Worm (Caenorhabditis elegans) whole organism, early embryonic: ENCODE measurements around the gene Y68A4B.3.

Experiments
- B0310.2 ChIP-seq: sonication (generic microtip); optimal IDR thresholded peaks from 2 replicates; lab custom pipeline; 2016; ENCODE audit warnings: mild to moderate bottlenecking, missing genetic modification characterization, missing compliant biosample characterization
- F13C5.2 ChIP-seq: sonication (generic microtip); optimal IDR thresholded peaks from 2 replicates; lab custom pipeline; 2017; ENCODE audit warnings: mild to moderate bottlenecking, missing genetic modification characterization, inconsistent platforms, missing compliant biosample characterization
- aly-1 ChIP-seq: sonication (generic microtip); optimal IDR thresholded peaks from 2 replicates; lab custom pipeline; 2016; ENCODE audit warnings: missing genetic modification characterization, missing compliant biosample characterization
- ama-1 ChIP-seq: fragments of 150-350 bp; optimal IDR thresholded peaks from 2 replicates; lab custom pipeline; 2014
- ceh-13 ChIP-seq: fragments of 200-800 bp; sonication (Bioruptor generic); optimal IDR thresholded peaks from 2 replicates; lab custom pipeline; 2018; ENCODE audit warnings: mild to moderate bottlenecking, missing genetic modification characterization, missing compliant biosample characterization
- ceh-36 ChIP-seq: sonication (generic microtip); optimal IDR thresholded peaks from 2 replicates; lab custom pipeline; 2016; ENCODE audit warnings: missing genetic modification characterization, inconsistent platforms, missing compliant biosample characterization
- ets-7 ChIP-seq: sonication (generic microtip); optimal IDR thresholded peaks from 2 replicates; lab custom pipeline; 2016; ENCODE audit warnings: missing genotype, missing genetic modification characterization, missing compliant biosample characterization
- flt-1 ChIP-seq: fragments of 200-800 bp; sonication (Bioruptor generic); IDR thresholded peaks from 2 replicates; pipeline ENCODE4 v1.3.6; 2022; ENCODE audit warnings: missing genetic modification characterization, missing compliant biosample characterization
- hmbx-1 ChIP-seq: sonication (generic microtip); optimal IDR thresholded peaks from 2 replicates; lab custom pipeline; 2016; ENCODE audit warnings: mild to moderate bottlenecking, missing genetic modification characterization, missing compliant biosample characterization
- hmg-4 ChIP-seq: fragments of 200-800 bp; sonication (Bioruptor generic); optimal IDR thresholded peaks from 2 replicates; lab custom pipeline; 2018; ENCODE audit warnings: mild to moderate bottlenecking, missing genetic modification characterization, missing compliant biosample characterization
- hnd-1 ChIP-seq: sonication (generic microtip); optimal IDR thresholded peaks from 2 replicates; lab custom pipeline; 2016; ENCODE audit warnings: missing genetic modification characterization, missing compliant biosample characterization
- pes-1 ChIP-seq: fragments of 200-800 bp; sonication (Bioruptor generic); IDR thresholded peaks from 2 replicates; pipeline ENCODE4 v1.3.6; 2022; ENCODE audit warnings: missing genetic modification reagents, missing genetic modification characterization, missing compliant biosample characterization
- scrt-1 ChIP-seq: fragments of 200-800 bp; sonication (Bioruptor generic); IDR thresholded peaks from 2 replicates; pipeline ENCODE4 v1.3.6; 2022; ENCODE audit warnings: missing genetic modification characterization, missing compliant biosample characterization
- sea-1 ChIP-seq: fragments of 200-800 bp; sonication (Bioruptor generic); conservative IDR thresholded peaks from 2 replicates; pipeline ENCODE4 v1.3.6; 2022; ENCODE audit warnings: missing genetic modification characterization, missing compliant biosample characterization
- tbx-11 ChIP-seq: fragments of 200-800 bp; sonication (Bioruptor generic); IDR thresholded peaks from 2 replicates; pipeline ENCODE4 v1.3.6; 2022; ENCODE audit warnings: missing genetic modification characterization, missing compliant biosample characterization
- tbx-37 ChIP-seq: fragments of 200-800 bp; sonication (Bioruptor generic); conservative IDR thresholded peaks from 2 replicates; pipeline ENCODE4 v1.3.6; 2022; ENCODE audit warnings: missing genetic modification reagents, missing genetic modification characterization, missing compliant biosample characterization
- tra-4 ChIP-seq: sonication (generic microtip); optimal IDR thresholded peaks from 2 replicates; lab custom pipeline; 2017; ENCODE audit warnings: missing genetic modification characterization, missing compliant biosample characterization

Y68A4B.3 gene

DNA sequence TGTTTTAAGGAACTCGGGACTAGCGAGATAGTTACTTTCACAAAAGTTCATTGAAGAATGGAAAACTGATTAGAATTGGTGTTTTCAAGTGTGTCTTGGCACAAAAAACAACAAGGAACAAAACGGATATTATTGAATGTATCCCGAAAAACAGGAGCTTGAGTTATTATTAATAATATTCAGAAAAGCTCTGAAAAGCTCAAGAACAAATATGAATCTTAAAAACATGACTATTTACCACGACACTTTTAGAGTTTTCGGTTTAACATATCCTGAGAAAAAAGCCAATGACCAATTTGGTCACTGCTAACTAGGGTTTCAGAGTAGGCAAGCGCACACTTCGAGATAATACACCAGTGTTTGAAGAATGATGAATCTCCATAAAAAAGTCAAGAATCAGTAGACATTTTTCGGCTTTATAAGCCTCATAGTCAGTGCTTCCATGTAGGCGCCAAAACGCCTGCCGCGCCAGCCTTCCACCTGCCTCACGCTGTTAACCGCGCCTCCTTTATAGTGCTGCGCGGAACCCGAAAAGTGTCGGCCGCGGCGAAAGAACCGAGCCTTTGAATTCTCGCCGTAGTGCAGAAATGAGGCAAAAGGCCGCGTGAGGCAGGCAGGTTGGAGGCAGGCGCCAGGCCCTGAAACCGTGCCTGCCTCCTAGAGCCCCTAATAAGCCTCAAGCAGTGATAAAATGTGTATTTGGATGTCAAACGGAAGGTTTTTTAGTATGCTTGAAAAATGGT, 30.3 kb downstream of the Y68A4B.3 start, which contains the start of gene srh-236:
Gene srh-236, minus strand, starts transcription at position 51 of the 743 bp plus-strand sequence.
- TF ChIP-seq aly-1, result no peak
- TF ChIP-seq ceh-36, result no peak
- no peak for TF ChIP-seq hnd-1 (tag; lab: Kevin White, UChicago)
- TF ChIP-seq sea-1 (GFP tag; lab: Robert Waterston, UW), result no peak
- TF ChIP-seq B0310.2, result no peak
- no peak for TF ChIP-seq tbx-37 (GFP tag; lab: Robert Waterston, UW)
- no peak for TF ChIP-seq ets-7 (tag; lab: Kevin White, UChicago)
- TF ChIP-seq tra-4 (tag; lab: Kevin White, UChicago), result no peak
- no peak for TF ChIP-seq F13C5.2
- TF ChIP-seq hmg-4 (GFP tag; lab: Kevin White, UChicago), result no peak
- TF ChIP-seq flt-1 (GFP tag; lab: Robert Waterston, UW), result no peak
- no peak for TF ChIP-seq pes-1 (GFP tag; lab: Robert Waterston, UW)
- TF ChIP-seq ama-1 (lab: Kevin White, UChicago), result no peak
- no peak for TF ChIP-seq hmbx-1 (tag; lab: Kevin White, UChicago)
- TF ChIP-seq tbx-11 (GFP tag; lab: Robert Waterston, UW), result no peak
- TF ChIP-seq ceh-13 (GFP tag; lab: Kevin White, UChicago), result no peak
- TF ChIP-seq scrt-1 (GFP tag; lab: Robert Waterston, UW), result no peak

DNA sequence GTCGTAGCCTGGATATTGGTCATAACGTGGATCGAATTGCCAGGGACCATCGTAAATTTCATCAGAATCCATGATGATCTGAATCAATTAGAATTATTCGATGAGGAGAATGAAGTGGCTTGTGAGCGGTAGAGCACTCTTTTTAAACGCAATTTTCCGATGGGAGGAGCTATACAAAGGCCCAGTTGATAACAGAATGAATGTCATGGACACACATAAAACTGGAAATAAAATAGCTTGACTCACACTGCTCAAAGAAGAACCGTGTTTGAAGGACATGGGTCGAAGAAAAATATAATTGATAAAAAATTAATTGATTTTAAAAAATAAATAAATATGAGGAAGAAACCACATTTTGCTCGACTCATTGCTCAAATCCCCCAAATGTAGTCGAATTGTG, 34.4 kb downstream of the Y68A4B.3 start, which contains the start of gene Y68A4A.13:
Gene Y68A4A.13, minus strand, starts transcription at position 101 of the 400 bp plus-strand sequence.
- TF ChIP-seq sea-1 (GFP tag; lab: Robert Waterston, UW) (no peak), ets-7 (tag; lab: Kevin White, UChicago) (no peak), ceh-36 (no peak), hmbx-1 (tag; lab: Kevin White, UChicago) (no peak), tbx-37 (GFP tag; lab: Robert Waterston, UW) (no peak), flt-1 (GFP tag; lab: Robert Waterston, UW) (no peak), B0310.2 (no peak)

DNA sequence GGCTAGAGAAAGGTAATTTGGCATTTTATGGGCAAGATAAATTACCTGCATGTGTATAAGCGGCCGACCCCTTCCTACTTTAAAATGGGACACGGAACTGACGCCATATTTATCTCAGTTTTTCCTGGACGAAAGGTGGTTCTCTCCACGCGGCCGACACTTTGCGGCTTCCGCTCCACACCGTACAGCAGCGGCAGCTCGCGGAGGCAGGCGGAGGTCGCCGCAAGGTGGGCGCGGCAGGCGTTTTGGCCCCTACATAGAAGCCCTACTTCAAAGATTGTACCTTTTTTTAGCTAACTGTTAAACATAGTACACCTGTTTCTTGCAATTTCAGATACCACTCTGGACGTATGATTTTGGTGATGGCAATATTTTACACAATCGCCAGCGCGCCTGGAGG, 36.0 kb downstream of the Y68A4B.3 start:
- TF ChIP-seq flt-1 (GFP tag; lab: Robert Waterston, UW) (no peak), scrt-1 (GFP tag; lab: Robert Waterston, UW) (no peak), F13C5.2 (no peak), sea-1 (GFP tag; lab: Robert Waterston, UW) (no peak), pes-1 (GFP tag; lab: Robert Waterston, UW) (no peak), hmg-4 (GFP tag; lab: Kevin White, UChicago) (no peak), ceh-36 (no peak), ama-1 (lab: Kevin White, UChicago) (no peak), tra-4 (tag; lab: Kevin White, UChicago) (no peak), hnd-1 (tag; lab: Kevin White, UChicago) (no peak)

DNA sequence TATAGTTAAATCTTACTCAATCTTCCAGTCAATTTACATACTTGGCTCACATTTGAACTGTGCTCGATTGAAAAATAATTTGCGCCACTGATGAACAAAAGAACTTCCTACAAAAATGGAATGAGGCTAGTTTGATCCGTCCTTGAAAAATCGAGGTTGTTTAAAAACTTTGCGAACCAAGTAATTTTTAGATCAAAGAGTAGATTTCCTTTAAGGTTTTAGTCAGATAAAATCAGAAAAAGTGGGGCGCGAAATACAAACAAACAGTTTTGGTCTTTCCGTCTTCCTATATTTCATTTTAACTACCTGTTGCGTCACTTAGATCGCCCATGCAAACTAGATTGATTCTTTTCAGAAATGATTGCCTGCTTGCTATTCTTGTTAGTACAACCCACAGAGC, 40.6 kb downstream of the Y68A4B.3 start, which contains the start of gene Y68A4A.10:
Gene Y68A4A.10, plus strand, starts transcription at position 301 of the 400 bp plus-strand sequence.
- TF ChIP-seq ama-1 (lab: Kevin White, UChicago) (no peak), ceh-13 (GFP tag; lab: Kevin White, UChicago) (no peak), F13C5.2 (no peak), pes-1 (GFP tag; lab: Robert Waterston, UW) (no peak)

ce11 chrV:17198926-17199325, 43.5 kb downstream of the Y68A4B.3 start, which contains the start of gene srz-96:
Gene srz-96 (plus strand): TSS chrV:17199226.
- TF ChIP-seq pes-1 (GFP tag; lab: Robert Waterston, UW), result no peak
- TF ChIP-seq hmbx-1 (tag; lab: Kevin White, UChicago), result no peak
- no peak for TF ChIP-seq sea-1 (GFP tag; lab: Robert Waterston, UW)
- no peak for TF ChIP-seq F13C5.2
- TF ChIP-seq ceh-36, result no peak
- no peak for TF ChIP-seq hmg-4 (GFP tag; lab: Kevin White, UChicago)
- no peak for TF ChIP-seq ceh-13 (GFP tag; lab: Kevin White, UChicago)
- no peak for TF ChIP-seq B0310.2
- TF ChIP-seq tbx-37 (GFP tag; lab: Robert Waterston, UW), result no peak
- no peak for TF ChIP-seq flt-1 (GFP tag; lab: Robert Waterston, UW)
- no peak for TF ChIP-seq aly-1

DNA sequence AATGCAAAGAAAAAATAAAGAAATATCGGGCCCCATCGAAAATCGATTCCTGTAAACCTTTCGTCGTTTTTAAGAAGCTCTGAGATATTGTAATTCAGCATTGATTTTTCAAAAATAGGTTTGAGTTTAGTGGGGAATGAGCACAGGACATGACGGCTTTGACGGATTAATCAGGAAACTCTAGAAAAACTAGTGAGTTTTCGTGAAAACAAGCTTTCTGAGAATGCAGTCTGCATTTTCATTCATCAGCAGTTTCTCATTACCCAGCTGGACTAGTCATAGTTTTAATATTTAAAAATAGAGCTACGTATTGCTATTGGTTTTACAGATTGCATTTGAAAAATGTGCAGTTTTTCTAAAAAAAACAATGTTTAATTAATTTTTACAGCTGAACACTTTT, 50.2 kb downstream of the Y68A4B.3 start, which contains the start of gene srz-47:
Gene srz-47, minus strand, starts transcription at position 101 of the 400 bp plus-strand sequence.
- TF ChIP-seq ceh-13 (GFP tag; lab: Kevin White, UChicago) (no peak), flt-1 (GFP tag; lab: Robert Waterston, UW) (no peak), sea-1 (GFP tag; lab: Robert Waterston, UW) (no peak), hmg-4 (GFP tag; lab: Kevin White, UChicago) (no peak), hmbx-1 (tag; lab: Kevin White, UChicago) (no peak), tbx-37 (GFP tag; lab: Robert Waterston, UW) (no peak), scrt-1 (GFP tag; lab: Robert Waterston, UW) (no peak), tra-4 (tag; lab: Kevin White, UChicago) (no peak), tbx-11 (GFP tag; lab: Robert Waterston, UW) (no peak), ets-7 (tag; lab: Kevin White, UChicago) (no peak), F13C5.2 (no peak), ceh-36 (no peak), pes-1 (GFP tag; lab: Robert Waterston, UW) (no peak), hnd-1 (tag; lab: Kevin White, UChicago) (no peak), aly-1 (no peak)
